Worm (Caenorhabditis elegans) whole organism, L4 larva: ENCODE measurements around the gene col-68.

Experiments used
- R02D3.7 ChIP-seq: fragments of 150-350 bp; sonication (generic microtip); optimal IDR thresholded peaks from 3 replicates; lab custom pipeline; 2014; ENCODE audit warnings: missing biosample characterization, missing genetic modification characterization
- ZK546.5 ChIP-seq, 2 experiments: sonication (generic microtip); optimal IDR thresholded peaks; 2 replicates each; lab custom pipeline; 2017; ENCODE audit warnings: missing biosample characterization in 2 of 2, missing genetic modification characterization in 2 of 2
- lin-38 ChIP-seq: fragments of 200-800 bp; sonication (Bioruptor generic); IDR thresholded peaks from 2 replicates; pipeline ENCODE4 v1.3.6; 2022; ENCODE audit warnings: missing genetic modification reagents, missing genetic modification characterization, missing compliant biosample characterization
- unc-62 ChIP-seq, 3 experiments: fragments of 150-350 bp in 1 of 3; sonication (generic microtip); optimal IDR thresholded peaks in 2 of 3; peaks in 1 of 3; 1 replicate in 1 of 3; 2 replicates in 2 of 3; lab custom pipeline; 2014 to 2017; ENCODE audit warnings: missing biosample characterization in 3 of 3, missing genetic modification characterization in 3 of 3, missing genetic modification reagents in 3 of 3, missing genotype in 1 of 3

DNA sequence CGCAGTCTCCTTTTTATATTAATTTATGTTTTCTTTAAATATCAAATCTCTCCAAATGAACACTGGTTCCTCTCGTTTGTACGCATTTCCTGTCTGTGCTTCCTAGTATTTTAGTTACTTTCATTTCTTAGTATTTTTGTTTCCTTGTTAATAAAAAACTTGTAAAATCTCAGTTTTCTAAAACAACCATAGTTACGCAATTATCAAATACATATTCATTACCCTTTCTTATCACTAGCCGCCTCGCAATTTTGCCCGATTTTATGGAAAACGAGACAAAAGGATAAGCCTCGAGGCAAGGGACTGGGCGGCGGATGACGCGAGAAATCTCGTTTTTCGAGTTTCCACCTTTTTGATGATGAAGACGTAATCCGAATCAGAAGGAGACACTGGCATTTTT is 6.9 kb downstream of the col-68 start, which contains the start of gene C50D2.1:
- TF ChIP-seq lin-38 (GFP tag; lab: Robert Waterston, UW) (no peak), R02D3.7 (tag; lab: Kevin White, UChicago) (no peak), ZK546.5 (tag; optimal IDR thresholded peaks at IDR 0.05; lab: Kevin White, UChicago) (no peak), unc-62 (GFP tag; optimal IDR thresholded peaks at IDR 0.05 in 1 of 2; lab: Kevin White, UChicago) (no peak), unc-62 (tag; optimal IDR thresholded peaks at IDR 0.05; lab: Kevin White, UChicago) (no peak)
